Worm (Caenorhabditis elegans) whole organism, L1 larva: ENCODE results near the gene tdpo-1.
A peak's percentile ranks its signal among the peaks of the same experiment; 100 is the strongest.

Experiments used
- C04F5.9 ChIP-seq: sonication (generic microtip); optimal IDR thresholded peaks from 2 replicates; lab custom pipeline; 2016; ENCODE audit warnings: missing genetic modification characterization, missing compliant biosample characterization
- F16B12.6 ChIP-seq: fragments of 150-350 bp; optimal IDR thresholded peaks from 2 replicates; lab custom pipeline; 2014; ENCODE audit warnings: missing biosample characterization, missing genetic modification characterization
- aha-1 ChIP-seq: fragments of 150-350 bp; optimal IDR thresholded peaks from 2 replicates; lab custom pipeline; 2014; ENCODE audit warnings: missing biosample characterization, missing genetic modification characterization
- alr-1 ChIP-seq: fragments of 200-800 bp; sonication (Bioruptor generic); optimal IDR thresholded peaks from 2 replicates; lab custom pipeline; 2018; ENCODE audit warnings: borderline replicate concordance, mild to moderate bottlenecking, missing genetic modification characterization, missing compliant biosample characterization
- aly-2 ChIP-seq: fragments of 150-350 bp; optimal IDR thresholded peaks from 2 replicates; lab custom pipeline; 2014; ENCODE audit warnings: missing biosample characterization, missing genetic modification characterization
- blmp-1 ChIP-seq: fragments of 150-350 bp; optimal IDR thresholded peaks from 2 replicates; lab custom pipeline; 2014; ENCODE audit warnings: missing biosample characterization, missing genetic modification characterization
- ceh-63 ChIP-seq: fragments of 200-800 bp; sonication (Bioruptor generic); optimal IDR thresholded peaks from 2 replicates; lab custom pipeline; 2018; ENCODE audit warnings: mild to moderate bottlenecking, missing genetic modification characterization, missing compliant biosample characterization
- ceh-8 ChIP-seq: fragments of 200-800 bp; sonication (Bioruptor generic); optimal IDR thresholded peaks from 2 replicates; lab custom pipeline; 2018; ENCODE audit warnings: mild to moderate bottlenecking, missing genetic modification characterization, moderate library complexity, missing compliant biosample characterization
- ceh-82 ChIP-seq, 3 experiments: fragments of 150-350 bp in 1 of 3; sonication (generic microtip) in 2 of 3; optimal IDR thresholded peaks; 2 replicates each; lab custom pipeline; 2014 to 2017; ENCODE audit warnings: missing biosample characterization in 3 of 3, missing genetic modification characterization in 3 of 3
- ceh-88 ChIP-seq: fragments of 200-800 bp; sonication (Bioruptor generic); IDR thresholded peaks from 2 replicates; pipeline ENCODE4 v1.3.6; 2022; ENCODE audit warnings: missing genetic modification characterization, missing compliant biosample characterization
- ceh-90 ChIP-seq: sonication (generic microtip); optimal IDR thresholded peaks from 2 replicates; lab custom pipeline; 2016; ENCODE audit warnings: missing genetic modification characterization, missing compliant biosample characterization
- dpl-1 ChIP-seq, 3 experiments: fragments of 150-350 bp in 2 of 3; sonication (generic microtip) in 1 of 3; optimal IDR thresholded peaks; 2 replicates each; lab custom pipeline; 2014 to 2017; ENCODE audit warnings: missing biosample characterization in 3 of 3, missing genetic modification characterization in 3 of 3, missing genetic modification reagents in 3 of 3
- efl-1 ChIP-seq, 4 experiments: fragments of 150-350 bp; optimal IDR thresholded peaks in 3 of 4; peaks in 1 of 4; 1 replicate in 1 of 4; 2 replicates in 3 of 4; lab custom pipeline; 2014; ENCODE audit warnings: missing biosample characterization in 2 of 4, missing genetic modification characterization in 2 of 4, missing genetic modification reagents in 2 of 4
- elt-2 ChIP-seq: sonication (generic microtip); optimal IDR thresholded peaks from 2 replicates; lab custom pipeline; 2016; ENCODE audit warnings: missing genetic modification characterization, mild to moderate bottlenecking, inconsistent platforms, missing compliant biosample characterization, missing genetic modification reagents
- fos-1 ChIP-seq: fragments of 150-350 bp; optimal IDR thresholded peaks from 2 replicates; lab custom pipeline; 2014; ENCODE audit warnings: missing biosample characterization, missing genetic modification characterization
- grh-1 ChIP-seq: fragments of 200-800 bp; sonication (Bioruptor generic); IDR thresholded peaks from 2 replicates; pipeline ENCODE4 v1.3.6; 2022; ENCODE audit warnings: missing genetic modification reagents, missing genetic modification characterization, missing compliant biosample characterization
- hlh-17 ChIP-seq: fragments of 200-800 bp; sonication (Bioruptor generic); optimal IDR thresholded peaks from 2 replicates; lab custom pipeline; 2018; ENCODE audit warnings: missing genetic modification characterization, mild to moderate bottlenecking, missing compliant biosample characterization, moderate library complexity, borderline replicate concordance
- hpl-2 ChIP-seq: fragments of 150-350 bp; optimal IDR thresholded peaks from 2 replicates; lab custom pipeline; 2014; ENCODE audit warnings: missing biosample characterization, missing genetic modification reagents, missing genetic modification characterization
- isw-1 ChIP-seq: fragments of 200-800 bp; sonication (Bioruptor generic); IDR thresholded peaks from 2 replicates; pipeline ENCODE4 v1.3.6; 2022; ENCODE audit warnings: missing genetic modification characterization, missing compliant biosample characterization
- lin-15B ChIP-seq: fragments of 150-350 bp; sonication (generic microtip); optimal IDR thresholded peaks from 3 replicates; lab custom pipeline; 2014; ENCODE audit warnings: missing biosample characterization, missing genetic modification characterization
- lin-35 ChIP-seq, 2 experiments: fragments of 150-350 bp; optimal IDR thresholded peaks; 2 replicates each; lab custom pipeline; 2014; ENCODE audit warnings: missing biosample characterization in 2 of 2, missing genetic modification characterization in 2 of 2, missing genetic modification reagents in 2 of 2
- lin-39 ChIP-seq: fragments of 150-350 bp; optimal IDR thresholded peaks from 2 replicates; lab custom pipeline; 2014; ENCODE audit warnings: missing biosample characterization, missing genetic modification reagents, missing genetic modification characterization
- lir-3 ChIP-seq: sonication (generic microtip); optimal IDR thresholded peaks from 2 replicates; lab custom pipeline; 2016; ENCODE audit warnings: mild to moderate bottlenecking, missing genetic modification characterization, moderate library complexity, missing compliant biosample characterization; ENCODE audit not compliant: poor library complexity
- lsy-2 ChIP-seq, 2 experiments: fragments of 150-350 bp; optimal IDR thresholded peaks; 2 replicates each; lab custom pipeline; 2014; ENCODE audit warnings: missing biosample characterization in 2 of 2, missing genetic modification characterization in 2 of 2
- mab-9 ChIP-seq: fragments of 200-800 bp; sonication (Bioruptor generic); IDR thresholded peaks from 2 replicates; pipeline ENCODE4 v1.3.6; 2022; ENCODE audit warnings: missing genetic modification reagents, missing genetic modification characterization, missing compliant biosample characterization
- mef-2 ChIP-seq: fragments of 150-350 bp; optimal IDR thresholded peaks from 2 replicates; lab custom pipeline; 2014; ENCODE audit warnings: missing biosample characterization, missing genetic modification characterization
- mep-1 ChIP-seq: fragments of 150-350 bp; optimal IDR thresholded peaks from 2 replicates; lab custom pipeline; 2014; ENCODE audit warnings: missing biosample characterization, missing genetic modification characterization
- nhr-11 ChIP-seq: fragments of 150-350 bp; optimal IDR thresholded peaks from 2 replicates; lab custom pipeline; 2014; ENCODE audit warnings: missing biosample characterization, missing genetic modification characterization
- nhr-20 ChIP-seq: sonication (generic microtip); optimal IDR thresholded peaks from 2 replicates; lab custom pipeline; 2016; ENCODE audit warnings: mild to moderate bottlenecking, missing genetic modification characterization, missing compliant biosample characterization
- nhr-77 ChIP-seq: fragments of 150-350 bp; optimal IDR thresholded peaks from 2 replicates; lab custom pipeline; 2014; ENCODE audit warnings: missing biosample characterization, missing genetic modification characterization
- nhr-84 ChIP-seq: sonication (generic microtip); optimal IDR thresholded peaks from 2 replicates; lab custom pipeline; 2017; ENCODE audit warnings: missing biosample characterization, missing genetic modification characterization
- nhr-85 ChIP-seq: sonication (generic microtip); peaks from one replicate; lab custom pipeline; 2016; ENCODE audit warnings: missing genetic modification characterization, inconsistent platforms, missing compliant biosample characterization
- nhr-90 ChIP-seq: sonication (generic microtip); optimal IDR thresholded peaks from 2 replicates; lab custom pipeline; 2016; ENCODE audit warnings: mild to moderate bottlenecking, missing genetic modification characterization, missing compliant biosample characterization; ENCODE audit not compliant: poor library complexity
- pag-3 ChIP-seq: sonication (generic microtip); optimal IDR thresholded peaks from 2 replicates; lab custom pipeline; 2017; ENCODE audit warnings: missing genetic modification characterization, mild to moderate bottlenecking, missing compliant biosample characterization, antibody characterized with exemption, borderline replicate concordance; ENCODE audit not compliant: insufficient read depth
- rnt-1 ChIP-seq: sonication (generic microtip); optimal IDR thresholded peaks from 2 replicates; lab custom pipeline; 2016; ENCODE audit warnings: mild to moderate bottlenecking, missing genetic modification characterization, moderate library complexity, missing compliant biosample characterization
- skn-1 ChIP-seq: fragments of 150-350 bp; optimal IDR thresholded peaks from 2 replicates; lab custom pipeline; 2014; ENCODE audit warnings: missing biosample characterization, missing genetic modification characterization
- snu-23 ChIP-seq: sonication (generic microtip); optimal IDR thresholded peaks from 2 replicates; lab custom pipeline; 2016; ENCODE audit warnings: missing genetic modification characterization, missing compliant biosample characterization
- sox-4 ChIP-seq: sonication (generic microtip); optimal IDR thresholded peaks from 2 replicates; lab custom pipeline; 2016; ENCODE audit warnings: missing genetic modification characterization, missing compliant biosample characterization
- tlp-1 ChIP-seq: fragments of 150-350 bp; optimal IDR thresholded peaks from 2 replicates; lab custom pipeline; 2014; ENCODE audit warnings: missing biosample characterization, missing genetic modification characterization
- unc-130 ChIP-seq: fragments of 150-350 bp; optimal IDR thresholded peaks from 2 replicates; lab custom pipeline; 2017; ENCODE audit warnings: missing biosample characterization, missing genetic modification characterization, inconsistent platforms
- unc-62 ChIP-seq: fragments of 150-350 bp; optimal IDR thresholded peaks from 2 replicates; lab custom pipeline; 2014; ENCODE audit warnings: missing biosample characterization, missing genetic modification reagents, missing genetic modification characterization
- vab-15 ChIP-seq: sonication (generic microtip); optimal IDR thresholded peaks from 2 replicates; lab custom pipeline; 2017; ENCODE audit warnings: missing genotype, mild to moderate bottlenecking, missing genetic modification characterization, missing compliant biosample characterization
- xbp-1 ChIP-seq: sonication (generic microtip); optimal IDR thresholded peaks from 2 replicates; lab custom pipeline; 2016; ENCODE audit warnings: missing genetic modification characterization, missing compliant biosample characterization
- zag-1 ChIP-seq: fragments of 150-350 bp; optimal IDR thresholded peaks from 2 replicates; lab custom pipeline; 2014; ENCODE audit warnings: missing biosample characterization, missing genetic modification characterization

tdpo-1 gene

DNA sequence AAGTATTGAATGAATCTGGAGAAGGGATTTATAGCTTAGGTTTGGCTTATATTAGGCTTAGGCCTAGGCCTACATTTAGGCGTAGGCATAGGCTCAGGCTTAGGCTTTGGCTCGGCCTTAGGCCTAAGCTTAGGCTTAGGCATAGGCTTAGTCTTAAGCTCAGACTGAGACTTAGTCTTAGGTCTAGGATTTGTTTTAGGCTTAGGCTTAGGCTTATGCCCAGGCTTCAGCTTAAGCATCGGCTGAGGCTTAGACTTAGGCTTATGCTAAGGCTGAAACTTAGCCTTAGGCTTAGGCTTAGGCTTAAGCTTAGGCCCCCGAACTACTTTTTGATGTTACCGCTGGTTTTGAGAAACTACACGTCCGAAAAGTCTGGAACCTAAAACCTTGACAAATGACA lies 39.1 kb upstream of the tdpo-1 start:
- TF ChIP-seq nhr-90 (no peak), C04F5.9 (tag; lab: Kevin White, UChicago) (no peak), sox-4 (tag; lab: Kevin White, UChicago) (no peak), aly-2 (tag; lab: Kevin White, UChicago) (no peak), alr-1 (tag; lab: Kevin White, UChicago) (no peak), nhr-85 (tag; lab: Kevin White, UChicago) (no peak), lin-39 (tag; lab: Kevin White, UChicago) (no peak), lin-35 (GFP tag; optimal IDR thresholded peaks at IDR 0.05; lab: Kevin White, UChicago) (no peak), pag-3 (tag; lab: Kevin White, UChicago) (no peak), nhr-20 (no peak)

ce11 chrIV:1923722-1924121 lies 35.9 kb upstream of the tdpo-1 start, which contains the start of gene denn-4:
Gene denn-4, plus strand, starts transcription at chrIV:1924001.
- TF ChIP-seq elt-2 (tag; lab: Kevin White, UChicago) (no peak), xbp-1 (peak; percentile 16), ceh-82 (tag; optimal IDR thresholded peaks at IDR 0.05; lab: Kevin White, UChicago) (peak in 1 of 3 experiments; percentile 16), hpl-2 (GFP tag; lab: Kevin White, UChicago) (no peak), lsy-2 (tag; optimal IDR thresholded peaks at IDR 0.05; lab: Kevin White, UChicago) (peak in 1 of 2 experiments; percentile 56), lir-3 (no peak), ceh-63 (no peak), efl-1 (optimal IDR thresholded peaks at IDR 0.05; lab: Kevin White, UChicago) (peak; percentile 18 to 35), efl-1 (GFP tag; optimal IDR thresholded peaks at IDR 0.05 in 1 of 2; lab: Kevin White, UChicago) (peak; percentile 48 to 94), mep-1 (peak; percentile 29), fos-1 (tag; lab: Kevin White, UChicago) (no peak), nhr-85 (tag; lab: Kevin White, UChicago) (peak; percentile 60), pag-3 (tag; lab: Kevin White, UChicago) (no peak), lin-35 (GFP tag; optimal IDR thresholded peaks at IDR 0.05; lab: Kevin White, UChicago) (peak; percentile 11 to 48), vab-15 (no peak), lin-15B (peak; percentile 4), mab-9 (no peak), F16B12.6 (tag; lab: Kevin White, UChicago) (peak; percentile 11), hlh-17 (no peak), aha-1 (tag; lab: Kevin White, UChicago) (no peak), C04F5.9 (tag; lab: Kevin White, UChicago) (no peak), unc-130 (tag; lab: Kevin White, UChicago) (peak; percentile 10), dpl-1 (GFP tag; optimal IDR thresholded peaks at IDR 0.05; lab: Kevin White, UChicago) (peak in 2 of 3 experiments; percentile 14 to 58), nhr-77 (tag; lab: Kevin White, UChicago) (no peak), grh-1 (no peak), skn-1 (tag; lab: Kevin White, UChicago) (peak; percentile 45), snu-23 (GFP tag; lab: Kevin White, UChicago) (peak; percentile 18), mef-2 (no peak), zag-1 (tag; lab: Kevin White, UChicago) (no peak), nhr-84 (tag; lab: Kevin White, UChicago) (no peak), isw-1 (GFP tag; lab: Robert Waterston, UW) (no peak), nhr-11 (no peak), blmp-1 (tag; lab: Kevin White, UChicago) (peak; percentile 20)

DNA sequence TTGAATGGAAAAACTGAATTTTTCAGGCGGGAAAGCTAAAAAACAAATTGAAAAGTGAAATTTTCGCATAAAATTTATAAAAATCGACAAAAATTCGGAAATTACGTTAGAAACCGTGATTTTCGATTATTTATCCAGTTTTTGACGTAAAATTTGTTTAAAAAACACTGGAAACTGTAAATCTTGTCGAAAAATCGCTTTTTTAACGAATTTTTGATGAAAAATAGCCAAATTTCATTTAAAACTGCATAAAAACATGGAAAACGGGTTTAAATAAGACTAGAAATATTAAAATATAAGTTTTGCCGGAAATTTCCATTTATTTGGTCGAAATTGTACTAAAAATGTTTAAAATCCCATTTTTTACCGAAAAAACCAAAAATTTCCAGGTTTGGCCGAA lies 35.5 kb upstream of the tdpo-1 start:
- no peak for TF ChIP-seq lin-39 (tag; lab: Kevin White, UChicago)
- no peak for TF ChIP-seq rnt-1
- TF ChIP-seq nhr-11: no peak
- TF ChIP-seq unc-62 (GFP tag; lab: Kevin White, UChicago): no peak
- no peak for TF ChIP-seq xbp-1
- TF ChIP-seq ceh-88 (GFP tag; lab: Robert Waterston, UW): no peak
- no peak for TF ChIP-seq hpl-2 (GFP tag; lab: Kevin White, UChicago)
- TF ChIP-seq ceh-90 (tag; lab: Kevin White, UChicago): no peak
- no peak for TF ChIP-seq ceh-8 (GFP tag; lab: Kevin White, UChicago)
- no peak for TF ChIP-seq tlp-1 (tag; lab: Kevin White, UChicago)
